Fruit fly (Drosophila melanogaster) whole organism, embryonic: ENCODE measurements around the gene CG9132.
A peak's percentile ranks its signal among the peaks of the same experiment; 100 is the strongest.

Experiments
- Aef1 ChIP-seq: fragments of 200-800 bp; sonication (Bioruptor generic); IDR thresholded peaks from 3 replicates; pipeline ENCODE4 v1.3.6; 2022; ENCODE audit warnings: missing biosample characterization, missing genetic modification characterization
- Atf-2 ChIP-seq: fragments of 200-800 bp; sonication (Bioruptor generic); optimal IDR thresholded peaks from 2 replicates; lab custom pipeline; 2016; ENCODE audit warnings: missing biosample characterization, missing genetic modification characterization
- BtbVII ChIP-seq: fragments of 200-800 bp; sonication (Bioruptor generic); optimal IDR thresholded peaks from 3 replicates; lab custom pipeline; 2017; ENCODE audit warnings: missing biosample characterization, mild to moderate bottlenecking, missing genetic modification characterization
- Bteb2 ChIP-seq: fragments of 200-800 bp; sonication (Bioruptor generic); optimal IDR thresholded peaks from 2 replicates; lab custom pipeline; 2016; ENCODE audit warnings: missing biosample characterization, missing genetic modification characterization
- C15 ChIP-seq: fragments of 200-800 bp; sonication (Bioruptor generic); IDR thresholded peaks from 3 replicates; pipeline ENCODE4 v1.3.6; 2022; ENCODE audit warnings: missing biosample characterization, missing genetic modification characterization
- CG10366 ChIP-seq: fragments of 200-800 bp; sonication (Bioruptor generic); IDR thresholded peaks from 2 replicates; pipeline ENCODE4 v1.3.6; 2022; ENCODE audit warnings: missing biosample characterization, missing genetic modification characterization
- CG11093 ChIP-seq: fragments of 200-800 bp; sonication (Bioruptor generic); IDR thresholded peaks from 3 replicates; pipeline ENCODE4 v1.3.6; 2022; ENCODE audit warnings: missing biosample characterization, missing genetic modification characterization
- CG11456 ChIP-seq: fragments of 200-800 bp; sonication (Bioruptor generic); IDR thresholded peaks from 3 replicates; pipeline ENCODE4 v1.3.6; 2022; ENCODE audit warnings: missing biosample characterization, missing genetic modification characterization
- CG12659 ChIP-seq: fragments of 200-800 bp; sonication (Bioruptor generic); optimal IDR thresholded peaks from 3 replicates; lab custom pipeline; 2017; ENCODE audit warnings: mild to moderate bottlenecking, missing biosample characterization, missing genetic modification reagents, missing genetic modification characterization
- CG16813 ChIP-seq: fragments of 200-800 bp; sonication (Bioruptor generic); IDR thresholded peaks from 3 replicates; pipeline ENCODE4 v1.3.6; 2022; ENCODE audit warnings: missing biosample characterization, missing genetic modification characterization; ENCODE audit not compliant: partially characterized antibody
- CG2202 ChIP-seq: fragments of 200-800 bp; sonication (Bioruptor generic); optimal IDR thresholded peaks from 2 replicates; lab custom pipeline; 2018; ENCODE audit warnings: missing biosample characterization, mild to moderate bottlenecking, missing genetic modification characterization
- CG34376 ChIP-seq: fragments of 200-800 bp; sonication (Bioruptor generic); optimal IDR thresholded peaks from 2 replicates; lab custom pipeline; 2018; ENCODE audit warnings: missing biosample characterization, mild to moderate bottlenecking, missing genetic modification characterization
- CG3847 ChIP-seq: fragments of 200-800 bp; sonication (Bioruptor generic); IDR thresholded peaks from 2 replicates; pipeline ENCODE4 v1.3.6; 2022; ENCODE audit warnings: missing biosample characterization, missing genetic modification characterization
- CG5953 ChIP-seq: fragments of 200-800 bp; sonication (Bioruptor generic); IDR thresholded peaks from 2 replicates; pipeline ENCODE4 v1.3.6; 2022; ENCODE audit warnings: missing biosample characterization, missing genetic modification characterization
- CG6765 ChIP-seq: fragments of 200-800 bp; sonication (Bioruptor generic); optimal IDR thresholded peaks from 3 replicates; lab custom pipeline; 2017; ENCODE audit warnings: missing biosample characterization, mild to moderate bottlenecking, missing genetic modification characterization
- CG8944 ChIP-seq: fragments of 200-800 bp; sonication (Bioruptor generic); optimal IDR thresholded peaks from 3 replicates; lab custom pipeline; 2016; ENCODE audit warnings: missing biosample characterization, missing genetic modification characterization
- CG9817 ChIP-seq: fragments of 200-800 bp; sonication (Bioruptor generic); optimal IDR thresholded peaks from 2 replicates; lab custom pipeline; 2018; ENCODE audit warnings: missing biosample characterization, mild to moderate bottlenecking, missing genetic modification characterization, moderate library complexity
- E2f2 ChIP-seq: fragments of 200-800 bp; sonication (Bioruptor generic); IDR thresholded peaks from 2 replicates; pipeline ENCODE4 v1.3.6; 2022; ENCODE audit warnings: missing biosample characterization, missing genetic modification characterization
- Ets97D ChIP-seq: fragments of 200-800 bp; sonication (Bioruptor generic); optimal IDR thresholded peaks from 3 replicates; lab custom pipeline; 2016; ENCODE audit warnings: missing biosample characterization, missing genetic modification characterization
- Fer3 ChIP-seq: fragments of 200-800 bp; sonication (Bioruptor generic); optimal IDR thresholded peaks from 2 replicates; lab custom pipeline; 2018; ENCODE audit warnings: missing biosample characterization, mild to moderate bottlenecking, missing genetic modification characterization, moderate library complexity
- Gsc ChIP-seq: fragments of 200-800 bp; sonication (Bioruptor generic); IDR thresholded peaks from 2 replicates; pipeline ENCODE4 v1.3.6; 2022; ENCODE audit warnings: missing biosample characterization, missing genetic modification characterization
- HmgZ ChIP-seq: fragments of 200-800 bp; sonication (Bioruptor generic); optimal IDR thresholded peaks from 2 replicates; lab custom pipeline; 2018; ENCODE audit warnings: missing biosample characterization, mild to moderate bottlenecking, missing genetic modification characterization
- Hr39 ChIP-seq: fragments of >200 bp; optimal IDR thresholded peaks from 2 replicates; lab custom pipeline; 2017
- Jarid2 ChIP-seq: fragments of 200-800 bp; sonication (Bioruptor generic); optimal IDR thresholded peaks from 3 replicates; lab custom pipeline; 2017; ENCODE audit warnings: mild to moderate bottlenecking, missing biosample characterization, missing genetic modification reagents, missing genetic modification characterization
- Mes4 ChIP-seq: fragments of 200-800 bp; sonication (Bioruptor generic); optimal IDR thresholded peaks from 2 replicates; lab custom pipeline; 2016; ENCODE audit warnings: missing biosample characterization, missing genetic modification characterization
- Nf-YA ChIP-seq: fragments of 200-800 bp; sonication (Bioruptor generic); IDR thresholded peaks from 2 replicates; pipeline ENCODE4 v1.3.6; 2022; ENCODE audit warnings: missing biosample characterization, missing genetic modification characterization
- Nf-YB ChIP-seq: fragments of 200-800 bp; sonication (Bioruptor generic); optimal IDR thresholded peaks from 3 replicates; lab custom pipeline; 2019; ENCODE audit warnings: missing biosample characterization, mild to moderate bottlenecking, missing genetic modification characterization, moderate library complexity
- Oli ChIP-seq: fragments of 200-800 bp; sonication (Bioruptor generic); optimal IDR thresholded peaks from 2 replicates; lab custom pipeline; 2018; ENCODE audit warnings: missing biosample characterization, mild to moderate bottlenecking, missing genetic modification characterization, moderate library complexity
- Sox102F ChIP-seq: fragments of 200-800 bp; sonication (Bioruptor generic); optimal IDR thresholded peaks from 2 replicates; lab custom pipeline; 2018; ENCODE audit warnings: missing biosample characterization, mild to moderate bottlenecking, missing genetic modification characterization, moderate library complexity
- Ssrp ChIP-seq: fragments of 200-800 bp; sonication (Bioruptor generic); optimal IDR thresholded peaks from 2 replicates; lab custom pipeline; 2018; ENCODE audit warnings: missing biosample characterization, mild to moderate bottlenecking, missing genetic modification characterization, moderate library complexity
- Vsx1 ChIP-seq: fragments of 200-800 bp; sonication (Bioruptor generic); optimal IDR thresholded peaks from 2 replicates; lab custom pipeline; 2017; ENCODE audit warnings: missing biosample characterization, mild to moderate bottlenecking, missing genetic modification characterization, missing genetic modification reagents
- ap ChIP-seq: fragments of 200-800 bp; sonication (Bioruptor generic); IDR thresholded peaks from 2 replicates; pipeline ENCODE4 v1.3.6; 2022; ENCODE audit warnings: missing biosample characterization, missing genetic modification characterization
- btn ChIP-seq: fragments of 200-800 bp; sonication (Bioruptor generic); optimal IDR thresholded peaks from 2 replicates; lab custom pipeline; 2016; ENCODE audit warnings: missing biosample characterization, missing genetic modification characterization
- crol ChIP-seq: fragments of 200-800 bp; sonication (Bioruptor generic); IDR thresholded peaks from 2 replicates; pipeline ENCODE4 v1.3.6; 2022; ENCODE audit warnings: missing biosample characterization, missing genetic modification characterization
- da ChIP-seq: fragments of 200-800 bp; sonication (Bioruptor generic); optimal IDR thresholded peaks from 2 replicates; lab custom pipeline; 2016; ENCODE audit warnings: missing biosample characterization, missing genetic modification characterization
- emc ChIP-seq: fragments of 200-800 bp; sonication (Bioruptor generic); optimal IDR thresholded peaks from 2 replicates; lab custom pipeline; 2016; ENCODE audit warnings: missing biosample characterization, missing genetic modification characterization
- ewg ChIP-seq: fragments of 200-800 bp; sonication (Bioruptor generic); optimal IDR thresholded peaks from 3 replicates; lab custom pipeline; 2017; ENCODE audit warnings: mild to moderate bottlenecking, missing biosample characterization, missing genetic modification reagents, missing genetic modification characterization
- fd102C ChIP-seq: fragments of 200-800 bp; sonication (Bioruptor generic); optimal IDR thresholded peaks from 2 replicates; lab custom pipeline; 2018; ENCODE audit warnings: missing biosample characterization, mild to moderate bottlenecking, missing genetic modification characterization, moderate library complexity
- gsb-n ChIP-seq: fragments of 200-800 bp; sonication (Bioruptor generic); optimal IDR thresholded peaks from 3 replicates; lab custom pipeline; 2018; ENCODE audit warnings: missing biosample characterization, mild to moderate bottlenecking, missing genetic modification characterization
- klu ChIP-seq: fragments of 200-800 bp; sonication (Bioruptor generic); IDR thresholded peaks from 2 replicates; pipeline ENCODE4 v1.3.6; 2022; ENCODE audit warnings: missing biosample characterization, missing genetic modification characterization
- kni ChIP-seq: fragments of 200-800 bp; sonication (Bioruptor generic); optimal IDR thresholded peaks from 3 replicates; lab custom pipeline; 2017; ENCODE audit warnings: mild to moderate bottlenecking, missing biosample characterization, missing genetic modification reagents, missing genetic modification characterization
- lola ChIP-seq, 3 experiments: fragments of >200 bp in 2 of 3; fragments of 200-800 bp in 1 of 3; sonication (Bioruptor generic) in 1 of 3; optimal IDR thresholded peaks; 2 replicates each; lab custom pipeline; 2017 to 2019; ENCODE audit warnings: missing biosample characterization in 3 of 3, missing genetic modification characterization in 3 of 3, mild to moderate bottlenecking in 1 of 3, moderate library complexity in 1 of 3
- luna ChIP-seq: fragments of 200-800 bp; sonication (Bioruptor generic); optimal IDR thresholded peaks from 2 replicates; lab custom pipeline; 2016; ENCODE audit warnings: missing biosample characterization, missing genetic modification characterization
- odd ChIP-seq: fragments of 200-800 bp; sonication (Bioruptor generic); optimal IDR thresholded peaks from 2 replicates; lab custom pipeline; 2017; ENCODE audit warnings: missing biosample characterization, mild to moderate bottlenecking, missing genetic modification characterization
- otp ChIP-seq: fragments of 200-800 bp; sonication (Bioruptor generic); IDR thresholded peaks from 3 replicates; pipeline ENCODE4, ENCODE4 v1.3.6; 2022; ENCODE audit warnings: missing biosample characterization, missing genetic modification characterization
- psq ChIP-seq: fragments of 200-800 bp; sonication (Bioruptor generic); optimal IDR thresholded peaks from 2 replicates; lab custom pipeline; 2017; ENCODE audit warnings: missing biosample characterization, missing genetic modification characterization
- seq ChIP-seq: fragments of 200-800 bp; sonication (Bioruptor generic); IDR thresholded peaks from 2 replicates; pipeline ENCODE4 v1.3.6; 2022; ENCODE audit warnings: missing biosample characterization, missing genetic modification characterization
- slou ChIP-seq: fragments of 200-800 bp; sonication (Bioruptor generic); optimal IDR thresholded peaks from 3 replicates; lab custom pipeline; 2016; ENCODE audit warnings: missing biosample characterization, missing genetic modification characterization
- twi ChIP-seq: fragments of 200-800 bp; optimal IDR thresholded peaks from 2 replicates; lab custom pipeline; 2019; ENCODE audit warnings: missing biosample characterization, mild to moderate bottlenecking, missing genetic modification characterization, moderate library complexity
- vfl ChIP-seq: fragments of 200-800 bp; sonication (Bioruptor generic); optimal IDR thresholded peaks from 2 replicates; lab custom pipeline; 2016; ENCODE audit warnings: missing biosample characterization, missing genetic modification characterization
- wdn ChIP-seq: fragments of 200-800 bp; sonication (Bioruptor generic); IDR thresholded peaks from 2 replicates; pipeline ENCODE4 v1.3.6; 2022; ENCODE audit warnings: missing biosample characterization, missing genetic modification characterization

CG9132 gene

DNA sequence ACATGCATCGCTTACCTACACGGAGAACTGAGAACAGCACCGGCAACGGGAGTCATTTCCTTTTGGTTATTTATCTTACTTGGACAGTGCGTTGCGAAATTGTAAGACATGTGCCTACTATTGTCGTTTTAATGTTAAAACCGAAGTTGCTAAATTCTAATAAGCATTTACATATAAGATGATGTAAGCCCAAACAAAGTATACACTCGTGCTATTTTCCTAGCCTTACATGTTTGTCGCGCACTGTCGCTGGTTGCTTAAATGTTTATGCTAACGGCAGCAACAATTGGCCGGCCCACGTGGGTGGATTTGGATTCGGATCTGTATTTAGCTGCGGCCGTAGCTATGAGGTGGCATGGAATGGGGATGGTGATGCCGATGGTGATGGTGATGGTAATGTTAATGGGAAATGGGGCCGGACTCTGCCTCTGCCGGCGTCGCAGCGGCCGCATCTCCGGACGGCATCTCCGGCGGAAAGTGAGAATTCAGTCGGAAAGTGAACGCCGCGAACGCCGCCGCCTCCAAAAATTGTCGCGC lies 10.8 kb upstream of the CG9132 start, which contains the start of gene CG4829 (continued):
- TF ChIP-seq Ets97D (GFP tag; lab: Kevin White, UChicago) (peak; percentile 61), Nf-YB (GFP tag; lab: Kevin White, UChicago) (peak; percentile 62), Sox102F (GFP tag; lab: Kevin White, UChicago) (peak; percentile 93), kni (GFP tag; lab: Kevin White, UChicago) (peak; percentile 25), vfl (GFP tag; lab: Kevin White, UChicago) (peak; percentile 58), btn (GFP tag; lab: Kevin White, UChicago) (peak; percentile 76), Hr39 (no peak), Fer3 (tag; lab: Kevin White, UChicago) (peak; percentile 91), ewg (GFP tag; lab: Kevin White, UChicago) (peak; percentile 77), lola (GFP tag; optimal IDR thresholded peaks at IDR 0.05; lab: Kevin White, UChicago) (peak in 1 of 3 experiments; percentile 66), Jarid2 (GFP tag; lab: Kevin White, UChicago) (peak; percentile 64), slou (GFP tag; lab: Kevin White, UChicago) (peak; percentile 52), wdn (GFP tag; lab: Robert Waterston, UW) (peak; percentile 70; the same call in 1 of the 2 replicates), Aef1 (GFP tag; lab: Robert Waterston, UW) (peak; percentile 86), CG6765 (peak; percentile 76), twi (peak; percentile 72), Vsx1 (peak; percentile 67), BtbVII (GFP tag; lab: Kevin White, UChicago) (peak; percentile 79), odd (GFP tag; lab: Kevin White, UChicago) (peak; percentile 82), Oli (tag; lab: Kevin White, UChicago) (peak; percentile 91), CG12659 (GFP tag; lab: Kevin White, UChicago) (peak; percentile 85), E2f2 (peak; percentile 65), otp (GFP tag; lab: Robert Waterston, UW) (peak; percentile 86), CG34376 (GFP tag; lab: Kevin White, UChicago) (peak; percentile 58), emc (peak; percentile 65), CG10366 (GFP tag; lab: Robert Waterston, UW) (peak; percentile 87), CG9817 (tag; lab: Kevin White, UChicago) (peak; percentile 91), CG5953 (GFP tag; lab: Robert Waterston, UW) (peak; percentile 82), Bteb2 (GFP tag; lab: Kevin White, UChicago) (peak; percentile 84), ap (GFP tag; lab: Robert Waterston, UW) (peak; percentile 83), seq (GFP tag; lab: Robert Waterston, UW) (peak; percentile 85), Atf-2 (GFP tag; lab: Kevin White, UChicago) (peak; percentile 77), Ssrp (tag; lab: Kevin White, UChicago) (peak; percentile 83), da (GFP tag; lab: Kevin White, UChicago) (peak; percentile 40), CG11093 (peak; percentile 61; the same call in 1 of the 3 replicates), CG8944 (GFP tag; lab: Kevin White, UChicago) (peak; percentile 79), C15 (peak; percentile 73; the same call in 1 of the 3 replicates), CG16813 (GFP tag; lab: Robert Waterston, UW) (no peak), CG3847 (GFP tag; lab: Robert Waterston, UW) (peak; percentile 83), CG2202 (tag; lab: Kevin White, UChicago) (peak; percentile 31), Mes4 (GFP tag; lab: Kevin White, UChicago) (peak; percentile 84), CG11456 (GFP tag; lab: Robert Waterston, UW) (peak; percentile 89), fd102C (GFP tag; lab: Kevin White, UChicago) (no peak), HmgZ (tag; lab: Kevin White, UChicago) (peak; percentile 88), klu (peak; percentile 79), Gsc (GFP tag; lab: Robert Waterston, UW) (peak; percentile 64), luna (peak; percentile 45), crol (GFP tag; lab: Robert Waterston, UW) (no peak), psq (GFP tag; lab: Kevin White, UChicago) (peak; percentile 38), gsb-n (tag; lab: Kevin White, UChicago) (peak; percentile 79), Nf-YA (GFP tag; lab: Robert Waterston, UW) (peak; percentile 72)
